Comparison of ENCODE assay signal across 5 fruit fly cellular contexts in genomic region chr3L:7096530-7096929, dm6.
TF ChIP-seq lines count a peak whose summit lies in the region.

No protein-coding gene starts in this region.

- TF ChIP-seq CTCF in whole organism, embryonic (GFP tag; optimal IDR thresholded peaks at IDR 0.05; lab: Kevin White, UChicago) = no peak

TF ChIP-seq in whole organism, adult, 20 proteins besides CTCF, POLR2A, EP300 and RAD21:
- TF ChIP-seq Hr96 (GFP tag; optimal IDR thresholded peaks at IDR 0.05; lab: Kevin White, UChicago) (no peak), kay (GFP tag; lab: Kevin White, UChicago; ENCODE audit: borderline replicate concordance) (peak; percentile 18)

TF ChIP-seq in whole organism, embryonic, 481 proteins besides CTCF, POLR2A, EP300 and RAD21 (continues in another document):
- TF ChIP-seq jigr1 (GFP tag; IDR thresholded peaks at IDR 0.05; lab: Robert Waterston, UW) (no peak), Dad (GFP tag; optimal IDR thresholded peaks at IDR 0.05; lab: Kevin White, UChicago) (no peak), gsb (GFP tag; IDR thresholded peaks at IDR 0.05; lab: Robert Waterston, UW) (no peak), CG10979 (tag; optimal IDR thresholded peaks at IDR 0.05; lab: Kevin White, UChicago) (no peak), toy (GFP tag; IDR thresholded peaks at IDR 0.05; lab: Robert Waterston, UW) (no peak), mirr (GFP tag; optimal IDR thresholded peaks at IDR 0.05; lab: Kevin White, UChicago) (no peak), chinmo (GFP tag; IDR thresholded peaks at IDR 0.05; lab: Robert Waterston, UW; ENCODE audit: partially characterized antibody) (no peak), CG15514 (GFP tag; optimal IDR thresholded peaks at IDR 0.05; lab: Kevin White, UChicago) (no peak), bowl (GFP tag; IDR thresholded peaks at IDR 0.05; lab: Robert Waterston, UW) (no peak), CG18764 (GFP tag; optimal IDR thresholded peaks at IDR 0.05; lab: Kevin White, UChicago) (no peak), mam (GFP tag; optimal IDR thresholded peaks at IDR 0.05; lab: Kevin White, UChicago) (peak; percentile 8), Rx (GFP tag; IDR thresholded peaks at IDR 0.05; lab: Robert Waterston, UW) (no peak), Dip3 (GFP tag; optimal IDR thresholded peaks at IDR 0.05; lab: Kevin White, UChicago) (no peak), Trl (optimal IDR thresholded peaks at IDR 0.05; lab: Kevin White, UChicago) (no peak), Trl (GFP tag; optimal IDR thresholded peaks at IDR 0.05; lab: Kevin White, UChicago) (no peak), slou (GFP tag; optimal IDR thresholded peaks at IDR 0.05; lab: Kevin White, UChicago) (no peak), Scr (GFP tag; IDR thresholded peaks at IDR 0.05; lab: Robert Waterston, UW; ENCODE audit: partially characterized antibody) (no peak), gro (GFP tag; optimal IDR thresholded peaks at IDR 0.05; lab: Kevin White, UChicago) (no peak), kay (GFP tag; optimal IDR thresholded peaks at IDR 0.05; lab: Kevin White, UChicago) (no peak), lmd (GFP tag; IDR thresholded peaks at IDR 0.05; lab: Robert Waterston, UW) (no peak), CG4854 (GFP tag; optimal IDR thresholded peaks at IDR 0.05; lab: Kevin White, UChicago) (no peak), B-H2 (GFP tag; optimal IDR thresholded peaks at IDR 0.05; lab: Kevin White, UChicago) (no peak), Jarid2 (GFP tag; optimal IDR thresholded peaks at IDR 0.05; lab: Kevin White, UChicago) (no peak), CG10431 (GFP tag; optimal IDR thresholded peaks at IDR 0.05; lab: Kevin White, UChicago) (no peak)

TF ChIP-seq in whole organism, prepupa, 60 proteins besides CTCF, POLR2A, EP300 and RAD21 (continues in another document):
- TF ChIP-seq CG16779 (tag; optimal IDR thresholded peaks at IDR 0.05; lab: Kevin White, UChicago) (no peak), CG11902 (GFP tag; optimal IDR thresholded peaks at IDR 0.05; lab: Kevin White, UChicago) (no peak), Blimp-1 (GFP tag; optimal IDR thresholded peaks at IDR 0.05; lab: Kevin White, UChicago) (no peak), Eip75B (GFP tag; optimal IDR thresholded peaks at IDR 0.05; lab: Kevin White, UChicago) (no peak), CG11294 (GFP tag; IDR thresholded peaks at IDR 0.05; lab: Robert Waterston, UW) (peak; percentile 27; the same call in 1 of the 2 replicates), Hr38 (GFP tag; optimal IDR thresholded peaks at IDR 0.05; lab: Kevin White, UChicago) (no peak), CG6276 (GFP tag; optimal IDR thresholded peaks at IDR 0.05; lab: Kevin White, UChicago) (peak; percentile 33), CG32006 (GFP tag; optimal IDR thresholded peaks at IDR 0.05; lab: Kevin White, UChicago) (peak; percentile 48), Smox (GFP tag; optimal IDR thresholded peaks at IDR 0.05; lab: Kevin White, UChicago) (no peak), pdm3 (GFP tag; optimal IDR thresholded peaks at IDR 0.05; lab: Kevin White, UChicago) (peak; percentile 18), CG1621 (tag; optimal IDR thresholded peaks at IDR 0.05; lab: Kevin White, UChicago) (no peak), esn (GFP tag; optimal IDR thresholded peaks at IDR 0.05; lab: Kevin White, UChicago) (no peak), salr (GFP tag; optimal IDR thresholded peaks at IDR 0.05; lab: Kevin White, UChicago) (peak in 1 of 2 experiments; percentile 8), CG9139 (GFP tag; optimal IDR thresholded peaks at IDR 0.05; lab: Kevin White, UChicago) (no peak), Hr39 (GFP tag; optimal IDR thresholded peaks at IDR 0.05; lab: Kevin White, UChicago) (peak; percentile 25), CG11762 (GFP tag; optimal IDR thresholded peaks at IDR 0.05; lab: Kevin White, UChicago; ENCODE audit: insufficient read depth) (no peak), CG31627 (GFP tag; optimal IDR thresholded peaks at IDR 0.05; lab: Kevin White, UChicago) (no peak), eg (GFP tag; IDR thresholded peaks at IDR 0.05; lab: Robert Waterston, UW) (peak; percentile 77), CG6808 (GFP tag; optimal IDR thresholded peaks at IDR 0.05; lab: Kevin White, UChicago) (no peak), fd59A (GFP tag; optimal IDR thresholded peaks at IDR 0.05; lab: Kevin White, UChicago) (no peak), dsx (GFP tag; optimal IDR thresholded peaks at IDR 0.05; lab: Kevin White, UChicago; ENCODE audit: poor library complexity, severe bottlenecking) (no peak), CG10631 (GFP tag; optimal IDR thresholded peaks at IDR 0.05; lab: Kevin White, UChicago) (no peak), CG7368 (GFP tag; optimal IDR thresholded peaks at IDR 0.05; lab: Kevin White, UChicago) (no peak)

TF ChIP-seq in whole organism, pupa, 21 proteins besides CTCF, POLR2A, EP300 and RAD21:
- peak; percentile 71; the same call in 2 of the 3 replicates for TF ChIP-seq CG4496 (GFP tag; IDR thresholded peaks at IDR 0.05; lab: Robert Waterston, UW)
- TF ChIP-seq gl (tag; optimal IDR thresholded peaks at IDR 0.05; lab: Kevin White, UChicago) = no peak
- no peak for TF ChIP-seq D1 (tag; optimal IDR thresholded peaks at IDR 0.05; lab: Kevin White, UChicago)
- TF ChIP-seq Ets98B (GFP tag; IDR thresholded peaks at IDR 0.05; lab: Robert Waterston, UW) = peak; percentile 74
- no peak for TF ChIP-seq CG17806 (tag; optimal IDR thresholded peaks at IDR 0.05; lab: Kevin White, UChicago)
- no peak for TF ChIP-seq CG10348 (GFP tag; IDR thresholded peaks at IDR 0.05; lab: Robert Waterston, UW)
- TF ChIP-seq CG14655 (GFP tag; optimal IDR thresholded peaks at IDR 0.05; lab: Kevin White, UChicago) = peak; percentile 23
- no peak for TF ChIP-seq CG9948 (tag; optimal IDR thresholded peaks at IDR 0.05; lab: Kevin White, UChicago)
- TF ChIP-seq EcR (GFP tag; optimal IDR thresholded peaks at IDR 0.05; lab: Kevin White, UChicago) = no peak
- no peak for TF ChIP-seq CG34367 (tag; optimal IDR thresholded peaks at IDR 0.05; lab: Kevin White, UChicago)
- TF ChIP-seq CG13204 (GFP tag; optimal IDR thresholded peaks at IDR 0.05; lab: Kevin White, UChicago) = no peak
- no peak for TF ChIP-seq CG8159 (tag; optimal IDR thresholded peaks at IDR 0.05; lab: Kevin White, UChicago)
- no peak for TF ChIP-seq CG15710 (tag; optimal IDR thresholded peaks at IDR 0.05; lab: Kevin White, UChicago)
- TF ChIP-seq Snoo (tag; optimal IDR thresholded peaks at IDR 0.05; lab: Kevin White, UChicago) = no peak
- TF ChIP-seq Pif1A (GFP tag; optimal IDR thresholded peaks at IDR 0.05; lab: Kevin White, UChicago) = peak; percentile 20
- peak; percentile 59; the same call in 1 of the 2 replicates for TF ChIP-seq CG32121 (GFP tag; IDR thresholded peaks at IDR 0.05; lab: Robert Waterston, UW)
- peak; percentile 35 for TF ChIP-seq CG8301 (tag; optimal IDR thresholded peaks at IDR 0.05; lab: Kevin White, UChicago)
- TF ChIP-seq fd96Ca (GFP tag; IDR thresholded peaks at IDR 0.05; lab: Robert Waterston, UW) = no peak
- 0 out of 2 replicates have a peak, but pooled peaks have one; percentile 15 for TF ChIP-seq rn (GFP tag; IDR thresholded peaks at IDR 0.05; lab: Robert Waterston, UW)
- no peak for TF ChIP-seq CG12605 (GFP tag; IDR thresholded peaks at IDR 0.05; lab: Robert Waterston, UW)
- TF ChIP-seq Pif1B (GFP tag; optimal IDR thresholded peaks at IDR 0.05; lab: Kevin White, UChicago) = peak; percentile 7
TF ChIP-seq in whole organism, pupa: peak in this region for 8.

TF ChIP-seq in whole organism, wandering third instar larva, 38 proteins besides CTCF, POLR2A, EP300 and RAD21:
- TF ChIP-seq fru (GFP tag; optimal IDR thresholded peaks at IDR 0.05; lab: Kevin White, UChicago) (peak; percentile 6), rgr (GFP tag; optimal IDR thresholded peaks at IDR 0.05; lab: Kevin White, UChicago) (peak; percentile 8), Myc (optimal IDR thresholded peaks at IDR 0.05; lab: Kevin White, UChicago) (no peak), foxo (GFP tag; optimal IDR thresholded peaks at IDR 0.05; lab: Kevin White, UChicago) (peak in 1 of 2 experiments; percentile 4)
